Fruit fly (Drosophila melanogaster) whole organism, wandering third instar larva: ENCODE data around the gene CG15879.
A peak's percentile ranks its signal among the peaks of the same experiment; 100 is the strongest.

Experiments
- Dfd ChIP-seq: fragments of >200 bp; optimal IDR thresholded peaks from 2 replicates; lab custom pipeline; 2017; ENCODE audit warnings: missing biosample characterization, missing genetic modification characterization
- GATAd ChIP-seq: sonication (Bioruptor generic); optimal IDR thresholded peaks from 2 replicates; lab custom pipeline; 2016; ENCODE audit warnings: missing biosample characterization, missing genetic modification characterization
- HLH106 ChIP-seq: fragments of 200-800 bp; optimal IDR thresholded peaks from 3 replicates; lab custom pipeline; 2019; ENCODE audit warnings: missing biosample characterization, mild to moderate bottlenecking, missing genetic modification characterization, moderate library complexity
- Hnf4 ChIP-seq: fragments of 200-800 bp; sonication (Bioruptor generic); optimal IDR thresholded peaks from 2 replicates; lab custom pipeline; 2016; ENCODE audit warnings: missing biosample characterization, mild to moderate bottlenecking, missing genetic modification characterization
- Hr83 ChIP-seq: fragments of 200-300 bp; sonication (Bioruptor generic); optimal IDR thresholded peaks from 2 replicates; lab custom pipeline; 2016; ENCODE audit warnings: missing biosample characterization, mild to moderate bottlenecking, missing genetic modification characterization, moderate library complexity; ENCODE audit not compliant: poor library complexity, severe bottlenecking
- Myc ChIP-seq: fragments of >200 bp; optimal IDR thresholded peaks from 2 replicates; lab custom pipeline; 2017
- OdsH ChIP-seq: fragments of 200-800 bp; sonication (Bioruptor generic); optimal IDR thresholded peaks from 2 replicates; lab custom pipeline; 2016; ENCODE audit warnings: missing biosample characterization, mild to moderate bottlenecking, missing genetic modification characterization
- br ChIP-seq: fragments of 200-800 bp; sonication (Bioruptor generic); optimal IDR thresholded peaks from 2 replicates; lab custom pipeline; 2016; ENCODE audit warnings: missing biosample characterization, missing genetic modification characterization
- fru ChIP-seq: fragments of 200-800 bp; sonication (Bioruptor generic); optimal IDR thresholded peaks from 3 replicates; lab custom pipeline; 2016; ENCODE audit warnings: missing biosample characterization, mild to moderate bottlenecking, missing genetic modification characterization
- pan ChIP-seq: fragments of >200 bp; optimal IDR thresholded peaks from 2 replicates; lab custom pipeline; 2017
- psq ChIP-seq: fragments of 200-800 bp; sonication (Bioruptor generic); optimal IDR thresholded peaks from 3 replicates; lab custom pipeline; 2017; ENCODE audit warnings: missing biosample characterization, mild to moderate bottlenecking, missing genetic modification characterization, moderate library complexity
- rgr ChIP-seq: fragments of 200-800 bp; sonication (Bioruptor generic); optimal IDR thresholded peaks from 3 replicates; lab custom pipeline; 2016; ENCODE audit warnings: missing biosample characterization, mild to moderate bottlenecking, missing genetic modification characterization

dm6 chr3L:2166776-2167175 is 2.1 kb downstream of the CG15879 start:
- TF ChIP-seq pan (no peak), GATAd (GFP tag; lab: Kevin White, UChicago) (no peak), Myc (lab: Kevin White, UChicago) (peak; percentile 41), OdsH (GFP tag; lab: Kevin White, UChicago) (no peak), psq (GFP tag; lab: Kevin White, UChicago) (no peak), Hr83 (GFP tag; lab: Kevin White, UChicago) (no peak), br (GFP tag; lab: Kevin White, UChicago) (no peak), Dfd (GFP tag; lab: Kevin White, UChicago) (no peak), HLH106 (tag; lab: Kevin White, UChicago) (no peak), fru (GFP tag; lab: Kevin White, UChicago) (no peak), rgr (no peak), Hnf4 (GFP tag; lab: Kevin White, UChicago) (no peak)
